Fruit fly (Drosophila melanogaster) whole organism, embryonic: Measurements from ENCODE around the gene CG7601.
A peak's percentile ranks its signal among the peaks of the same experiment; 100 is the strongest.

ENCODE experiments used
- CG11398 ChIP-seq: fragments of 200-800 bp; sonication (Bioruptor generic); optimal IDR thresholded peaks from 2 replicates; lab custom pipeline; 2016; ENCODE audit warnings: missing biosample characterization, missing genetic modification characterization
- CG11723 ChIP-seq: fragments of 200-800 bp; sonication (Bioruptor generic); optimal IDR thresholded peaks from 2 replicates; lab custom pipeline; 2017; ENCODE audit warnings: missing biosample characterization, mild to moderate bottlenecking, missing genetic modification characterization
- CG12391 ChIP-seq: fragments of 200-800 bp; sonication (Bioruptor generic); optimal IDR thresholded peaks from 3 replicates; lab custom pipeline; 2018; ENCODE audit warnings: missing biosample characterization, mild to moderate bottlenecking, missing genetic modification characterization, moderate library complexity
- CG15514 ChIP-seq: fragments of 200-800 bp; sonication (Bioruptor generic); optimal IDR thresholded peaks from 3 replicates; lab custom pipeline; 2017; ENCODE audit warnings: missing biosample characterization, missing genetic modification characterization, mild to moderate bottlenecking, moderate library complexity, missing genetic modification reagents
- CG16815 ChIP-seq: fragments of 200-800 bp; sonication (Bioruptor generic); optimal IDR thresholded peaks from 3 replicates; lab custom pipeline; 2017; ENCODE audit warnings: missing biosample characterization, mild to moderate bottlenecking, missing genetic modification characterization
- CG1792 ChIP-seq: fragments of 200-800 bp; sonication (Bioruptor generic); optimal IDR thresholded peaks from 2 replicates; lab custom pipeline; 2016; ENCODE audit warnings: missing biosample characterization, missing genetic modification characterization
- CG18619 ChIP-seq: fragments of 200-800 bp; sonication (Bioruptor generic); optimal IDR thresholded peaks from 3 replicates; lab custom pipeline; 2017; ENCODE audit warnings: missing biosample characterization, mild to moderate bottlenecking, missing genetic modification characterization
- CG2129 ChIP-seq: fragments of 200-800 bp; sonication (Bioruptor generic); IDR thresholded peaks from 2 replicates; pipeline ENCODE4 v1.3.6; 2022; ENCODE audit warnings: missing biosample characterization, missing genetic modification characterization; ENCODE audit not compliant: partially characterized antibody
- CG2202 ChIP-seq: fragments of 200-800 bp; sonication (Bioruptor generic); optimal IDR thresholded peaks from 2 replicates; lab custom pipeline; 2018; ENCODE audit warnings: missing biosample characterization, mild to moderate bottlenecking, missing genetic modification characterization
- CG32772 ChIP-seq: fragments of 200-800 bp; sonication (Bioruptor generic); IDR thresholded peaks from 2 replicates; pipeline ENCODE4 v1.3.6; 2022; ENCODE audit warnings: missing biosample characterization, missing genetic modification characterization
- CG34422 ChIP-seq: fragments of 200-800 bp; sonication (Bioruptor generic); IDR thresholded peaks from 3 replicates; pipeline ENCODE4 v1.3.6; 2022; ENCODE audit warnings: missing biosample characterization, missing genetic modification characterization
- CG42726 ChIP-seq: fragments of 200-800 bp; sonication (Bioruptor generic); IDR thresholded peaks from 2 replicates; pipeline ENCODE4 v1.3.6; 2022; ENCODE audit warnings: missing biosample characterization, missing genetic modification characterization; ENCODE audit not compliant: partially characterized antibody
- CG4328 ChIP-seq: fragments of 200-800 bp; sonication (Bioruptor generic); optimal IDR thresholded peaks from 3 replicates; lab custom pipeline; 2017; ENCODE audit warnings: missing biosample characterization, missing genetic modification reagents, missing genetic modification characterization
- CG43689 ChIP-seq: fragments of 200-800 bp; sonication (Bioruptor generic); IDR thresholded peaks from 2 replicates; pipeline ENCODE4 v1.3.6; 2022; ENCODE audit warnings: missing biosample characterization, missing genetic modification characterization
- CG4730 ChIP-seq: fragments of 200-800 bp; sonication (Bioruptor generic); IDR thresholded peaks from 2 replicates; pipeline ENCODE4 v1.3.6; 2022; ENCODE audit warnings: missing biosample characterization, missing genetic modification characterization
- CG8281 ChIP-seq: fragments of 200-800 bp; sonication (Bioruptor generic); optimal IDR thresholded peaks from 2 replicates; lab custom pipeline; 2018; ENCODE audit warnings: missing biosample characterization, mild to moderate bottlenecking, missing genetic modification characterization, moderate library complexity
- CG8290 ChIP-seq, 3 experiments: fragments of 200-800 bp; sonication (Bioruptor generic); optimal IDR thresholded peaks; 2 replicates each; lab custom pipeline; 2016 to 2019; ENCODE audit warnings: missing biosample characterization in 3 of 3, missing genetic modification characterization in 3 of 3, mild to moderate bottlenecking in 2 of 3, moderate library complexity in 1 of 3
- CG9727 ChIP-seq: fragments of 200-800 bp; sonication (Bioruptor generic); optimal IDR thresholded peaks from 3 replicates; lab custom pipeline; 2017; ENCODE audit warnings: missing biosample characterization, mild to moderate bottlenecking, missing genetic modification characterization
- Deaf1 ChIP-seq: fragments of 200-800 bp; optimal IDR thresholded peaks from 3 replicates; lab custom pipeline; 2019; ENCODE audit warnings: missing biosample characterization, mild to moderate bottlenecking, missing genetic modification characterization, moderate library complexity
- Dip2 ChIP-seq: fragments of 200-800 bp; sonication (Bioruptor generic); IDR thresholded peaks from 2 replicates; pipeline ENCODE4 v1.3.6; 2022; ENCODE audit warnings: missing biosample characterization, missing genetic modification characterization
- E2f2 ChIP-seq: fragments of 200-800 bp; sonication (Bioruptor generic); IDR thresholded peaks from 2 replicates; pipeline ENCODE4 v1.3.6; 2022; ENCODE audit warnings: missing biosample characterization, missing genetic modification characterization
- Gug ChIP-seq: fragments of 200-800 bp; sonication (Bioruptor generic); IDR thresholded peaks from 4 replicates; pipeline ENCODE4 v1.3.6; 2022; ENCODE audit warnings: missing biosample characterization, missing genetic modification characterization
- Hey ChIP-seq: fragments of 200-800 bp; sonication (Bioruptor generic); optimal IDR thresholded peaks from 3 replicates; lab custom pipeline; 2018; ENCODE audit warnings: missing biosample characterization, mild to moderate bottlenecking, missing genetic modification characterization
- HmgD ChIP-seq: fragments of 200-800 bp; sonication (Bioruptor generic); optimal IDR thresholded peaks from 3 replicates; lab custom pipeline; 2016; ENCODE audit warnings: missing biosample characterization, missing genetic modification characterization
- Lhr ChIP-seq: fragments of 200-800 bp; sonication (Bioruptor generic); optimal IDR thresholded peaks from 3 replicates; lab custom pipeline; 2017; ENCODE audit warnings: mild to moderate bottlenecking, missing biosample characterization, missing genetic modification reagents, missing genetic modification characterization
- Lim3 ChIP-seq: fragments of 200-800 bp; sonication (Bioruptor generic); IDR thresholded peaks from 2 replicates; pipeline ENCODE4 v1.3.6; 2022; ENCODE audit warnings: missing biosample characterization, missing genetic modification characterization
- Med ChIP-seq: fragments of 200-800 bp; sonication (Bioruptor generic); peaks from one replicate; lab custom pipeline; 2016; ENCODE audit warnings: missing biosample characterization, missing genetic modification characterization, mild to moderate bottlenecking, inconsistent platforms, moderate library complexity
- Mes4 ChIP-seq: fragments of 200-800 bp; sonication (Bioruptor generic); optimal IDR thresholded peaks from 2 replicates; lab custom pipeline; 2016; ENCODE audit warnings: missing biosample characterization, missing genetic modification characterization
- Myb ChIP-seq: fragments of 200-800 bp; sonication (Bioruptor generic); optimal IDR thresholded peaks from 2 replicates; lab custom pipeline; 2016; ENCODE audit warnings: missing biosample characterization, missing genetic modification characterization
- Ravus ChIP-seq: fragments of 200-800 bp; sonication (Bioruptor generic); IDR thresholded peaks from 2 replicates; pipeline ENCODE4 v1.3.6; 2022; ENCODE audit warnings: missing biosample characterization, missing genetic modification characterization
- Sox100B ChIP-seq: fragments of 200-800 bp; sonication (Bioruptor generic); optimal IDR thresholded peaks from 3 replicates; lab custom pipeline; 2018; ENCODE audit warnings: missing biosample characterization, mild to moderate bottlenecking, missing genetic modification characterization
- Sry-δ ChIP-seq: fragments of 200-800 bp; sonication (Bioruptor generic); optimal IDR thresholded peaks from 2 replicates; lab custom pipeline; 2016; ENCODE audit warnings: missing biosample characterization, missing genetic modification characterization
- ash1 ChIP-seq: fragments of 200-800 bp; sonication (Bioruptor generic); optimal IDR thresholded peaks from 2 replicates; lab custom pipeline; 2018; ENCODE audit warnings: missing biosample characterization, mild to moderate bottlenecking, missing genetic modification characterization
- bab2 ChIP-seq: fragments of 200-800 bp; sonication (Bioruptor generic); optimal IDR thresholded peaks from 2 replicates; lab custom pipeline; 2016; ENCODE audit warnings: missing biosample characterization, missing genetic modification characterization
- cg ChIP-seq: fragments of 200-800 bp; sonication (Bioruptor generic); optimal IDR thresholded peaks from 3 replicates; lab custom pipeline; 2019; ENCODE audit warnings: missing biosample characterization, mild to moderate bottlenecking, missing genetic modification characterization, moderate library complexity
- chinmo ChIP-seq: fragments of 200-800 bp; sonication (Bioruptor generic); IDR thresholded peaks from 4 replicates; pipeline ENCODE4 v1.3.6; 2022; ENCODE audit warnings: missing biosample characterization, missing genetic modification characterization; ENCODE audit not compliant: partially characterized antibody
- da ChIP-seq: fragments of 200-800 bp; sonication (Bioruptor generic); optimal IDR thresholded peaks from 2 replicates; lab custom pipeline; 2016; ENCODE audit warnings: missing biosample characterization, missing genetic modification characterization
- dan ChIP-seq: fragments of 200-800 bp; sonication (Bioruptor generic); IDR thresholded peaks from 2 replicates; pipeline ENCODE4 v1.3.6; 2022; ENCODE audit warnings: missing biosample characterization, missing genetic modification characterization
- disco-r ChIP-seq: fragments of 200-800 bp; sonication (Bioruptor generic); optimal IDR thresholded peaks from 2 replicates; lab custom pipeline; 2016; ENCODE audit warnings: missing biosample characterization, missing genetic modification characterization
- dpn ChIP-seq, 2 experiments: fragments of 200-800 bp; sonication (Bioruptor generic); optimal IDR thresholded peaks; 3 replicates each; lab custom pipeline; 2016; ENCODE audit warnings: missing biosample characterization in 2 of 2, missing genetic modification characterization in 2 of 2
- ems ChIP-seq: fragments of 200-800 bp; sonication (Bioruptor generic); optimal IDR thresholded peaks from 3 replicates; lab custom pipeline; 2016; ENCODE audit warnings: missing biosample characterization, missing genetic modification characterization
- eyg ChIP-seq: fragments of 200-800 bp; sonication (Bioruptor generic); optimal IDR thresholded peaks from 3 replicates; lab custom pipeline; 2016; ENCODE audit warnings: missing biosample characterization, missing genetic modification characterization
- gem ChIP-seq: fragments of 200-800 bp; sonication (Bioruptor generic); optimal IDR thresholded peaks from 2 replicates; lab custom pipeline; 2019; ENCODE audit warnings: missing biosample characterization, mild to moderate bottlenecking, missing genetic modification characterization, moderate library complexity
- ind ChIP-seq: fragments of 200-800 bp; sonication (Bioruptor generic); optimal IDR thresholded peaks from 3 replicates; lab custom pipeline; 2016; ENCODE audit warnings: missing biosample characterization, missing genetic modification characterization
- jumu ChIP-seq: fragments of 200-800 bp; sonication (Bioruptor generic); optimal IDR thresholded peaks from 3 replicates; lab custom pipeline; 2016; ENCODE audit warnings: missing biosample characterization, missing genetic modification characterization
- otp ChIP-seq: fragments of 200-800 bp; sonication (Bioruptor generic); IDR thresholded peaks from 3 replicates; pipeline ENCODE4, ENCODE4 v1.3.6; 2022; ENCODE audit warnings: missing biosample characterization, missing genetic modification characterization
- pros ChIP-seq: fragments of 200-800 bp; sonication (Bioruptor generic); optimal IDR thresholded peaks from 3 replicates; lab custom pipeline; 2019; ENCODE audit warnings: missing biosample characterization, mild to moderate bottlenecking, missing genetic modification characterization, moderate library complexity
- sim ChIP-seq: fragments of 200-800 bp; sonication (Bioruptor generic); IDR thresholded peaks from 2 replicates; pipeline ENCODE4 v1.3.6; 2022; ENCODE audit warnings: missing biosample characterization, missing genetic modification characterization
- sisA ChIP-seq: fragments of 200-800 bp; sonication (Bioruptor generic); IDR thresholded peaks from 2 replicates; pipeline ENCODE4 v1.3.6; 2022; ENCODE audit warnings: missing biosample characterization, missing genetic modification characterization
- sr ChIP-seq: fragments of 200-800 bp; sonication (Bioruptor generic); IDR thresholded peaks from 3 replicates; pipeline ENCODE4 v1.3.6; 2022; ENCODE audit warnings: missing biosample characterization, missing genetic modification characterization
- tio ChIP-seq: fragments of 200-800 bp; sonication (Bioruptor generic); optimal IDR thresholded peaks from 2 replicates; lab custom pipeline; 2017; ENCODE audit warnings: missing biosample characterization, missing genetic modification characterization, inconsistent platforms

Gene CG7601

DNA sequence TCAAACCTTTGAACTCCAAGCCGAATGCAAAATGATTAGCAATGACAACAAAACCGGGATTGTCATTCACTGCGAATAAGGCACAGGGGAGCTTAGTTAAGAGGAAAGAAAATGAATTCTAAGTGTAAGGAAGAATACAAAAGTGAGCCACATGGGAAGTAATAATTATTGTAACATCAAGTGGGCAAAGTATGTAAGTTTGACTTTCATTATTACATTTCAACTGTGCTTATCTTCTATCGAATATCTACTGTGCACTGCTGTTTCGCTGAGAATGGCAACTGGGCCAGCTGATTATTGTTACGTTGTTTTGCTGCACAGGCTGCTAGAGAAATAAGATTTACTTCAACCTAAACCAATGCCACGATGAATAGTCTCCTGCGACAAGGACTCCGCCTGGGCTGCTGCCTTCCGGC, at the start of gene CG7601, which contains the start of gene CIA30 (continued):
- TF ChIP-seq CG16815 (GFP tag; lab: Kevin White, UChicago) (peak; percentile 97), tio (GFP tag; lab: Kevin White, UChicago) (peak; percentile 96), sr (GFP tag; lab: Robert Waterston, UW) (peak; percentile 100), dan (GFP tag; lab: Robert Waterston, UW) (peak; percentile 100), Myb (peak; percentile 94), ems (GFP tag; lab: Kevin White, UChicago) (peak; percentile 98), CG32772 (GFP tag; lab: Robert Waterston, UW) (peak; percentile 100), CG15514 (GFP tag; lab: Kevin White, UChicago) (peak; percentile 93), Sry-δ (GFP tag; lab: Kevin White, UChicago) (peak; percentile 82), eyg (GFP tag; lab: Kevin White, UChicago) (peak; percentile 98), pros (GFP tag; lab: Kevin White, UChicago) (peak; percentile 62), sisA (GFP tag; lab: Robert Waterston, UW) (peak; percentile 100), CG4328 (peak; percentile 98), Mes4 (GFP tag; lab: Kevin White, UChicago) (peak; percentile 96), Dip2 (GFP tag; lab: Robert Waterston, UW) (peak; percentile 85), otp (peak; percentile 100), CG4730 (peak; percentile 100), Med (GFP tag; lab: Kevin White, UChicago) (peak; percentile 100), jumu (GFP tag; lab: Kevin White, UChicago) (peak; percentile 99), Hey (peak; percentile 87), cg (GFP tag; lab: Kevin White, UChicago) (no peak), Lim3 (GFP tag; lab: Robert Waterston, UW) (peak; percentile 100), ash1 (peak; percentile 94), CG8281 (tag; lab: Kevin White, UChicago) (peak; percentile 94), chinmo (GFP tag; lab: Robert Waterston, UW) (0 out of 4 replicates have a peak, but pooled peaks have one; percentile 39), CG18619 (GFP tag; lab: Kevin White, UChicago) (peak; percentile 96), E2f2 (GFP tag; lab: Robert Waterston, UW) (peak; percentile 92), sim (GFP tag; lab: Robert Waterston, UW) (peak; percentile 99), HmgD (GFP tag; lab: Kevin White, UChicago) (peak; percentile 97), Sox100B (GFP tag; lab: Kevin White, UChicago) (peak; percentile 97), CG8290 (GFP tag; optimal IDR thresholded peaks at IDR 0.05; lab: Kevin White, UChicago) (peak; percentile 99), CG8290 (tag; optimal IDR thresholded peaks at IDR 0.05; lab: Kevin White, UChicago) (peak in 1 of 2 experiments; percentile 67), CG34422 (GFP tag; lab: Robert Waterston, UW) (peak; percentile 100), ind (GFP tag; lab: Kevin White, UChicago) (peak; percentile 100), disco-r (GFP tag; lab: Kevin White, UChicago) (peak; percentile 97), CG2202 (tag; lab: Kevin White, UChicago) (peak; percentile 85), CG43689 (GFP tag; lab: Robert Waterston, UW) (peak; percentile 100), CG2129 (no peak), gem (peak; percentile 99), bab2 (peak; percentile 99), Gug (GFP tag; lab: Robert Waterston, UW) (peak; percentile 100), dpn (GFP tag; optimal IDR thresholded peaks at IDR 0.05; lab: Kevin White, UChicago) (peak; percentile 99), Lhr (GFP tag; lab: Kevin White, UChicago) (peak; percentile 89), CG12391 (tag; lab: Kevin White, UChicago) (peak; percentile 96), Ravus (GFP tag; lab: Robert Waterston, UW) (peak; percentile 100), CG1792 (GFP tag; lab: Kevin White, UChicago) (peak; percentile 98), Deaf1 (tag; lab: Kevin White, UChicago) (no peak), CG11723 (peak; percentile 95), CG42726 (GFP tag; lab: Robert Waterston, UW) (0 out of 2 replicates have a peak, but pooled peaks have one; percentile 2), da (GFP tag; lab: Kevin White, UChicago) (peak; percentile 94), CG11398 (GFP tag; lab: Kevin White, UChicago) (peak; percentile 96), CG9727 (GFP tag; lab: Kevin White, UChicago) (peak; percentile 98)
